Fruit fly (Drosophila melanogaster) whole organism, embryonic: ENCODE data around the gene CG13965.

Experiments
- Asciz ChIP-seq: fragments of 200-800 bp; sonication (Bioruptor generic); optimal IDR thresholded peaks from 2 replicates; lab custom pipeline; 2017; ENCODE audit warnings: missing biosample characterization, mild to moderate bottlenecking, missing genetic modification characterization, missing genetic modification reagents
- Bgb ChIP-seq: fragments of 200-800 bp; sonication (Bioruptor generic); IDR thresholded peaks from 2 replicates; pipeline ENCODE4 v1.3.6; 2022; ENCODE audit warnings: missing biosample characterization, missing genetic modification characterization; ENCODE audit not compliant: partially characterized antibody
- CG10654 ChIP-seq: fragments of 200-800 bp; sonication (Bioruptor generic); optimal IDR thresholded peaks from 2 replicates; lab custom pipeline; 2016; ENCODE audit warnings: missing biosample characterization, missing genetic modification characterization
- CG11398 ChIP-seq: fragments of 200-800 bp; sonication (Bioruptor generic); optimal IDR thresholded peaks from 2 replicates; lab custom pipeline; 2016; ENCODE audit warnings: missing biosample characterization, missing genetic modification characterization
- CG12155 ChIP-seq: fragments of 200-800 bp; sonication (Bioruptor generic); optimal IDR thresholded peaks from 3 replicates; lab custom pipeline; 2016; ENCODE audit warnings: missing biosample characterization, missing genetic modification characterization
- CG12299 ChIP-seq: fragments of 200-800 bp; sonication (Bioruptor generic); optimal IDR thresholded peaks from 2 replicates; lab custom pipeline; 2018; ENCODE audit warnings: missing biosample characterization, mild to moderate bottlenecking, missing genetic modification characterization
- CG12659 ChIP-seq: fragments of 200-800 bp; sonication (Bioruptor generic); optimal IDR thresholded peaks from 3 replicates; lab custom pipeline; 2017; ENCODE audit warnings: mild to moderate bottlenecking, missing biosample characterization, missing genetic modification reagents, missing genetic modification characterization
- CG13894 ChIP-seq: fragments of 200-800 bp; sonication (Bioruptor generic); optimal IDR thresholded peaks from 3 replicates; lab custom pipeline; 2018; ENCODE audit warnings: missing biosample characterization, mild to moderate bottlenecking, missing genetic modification characterization, moderate library complexity
- CG14014 ChIP-seq: fragments of 200-800 bp; sonication (Bioruptor generic); IDR thresholded peaks from 2 replicates; pipeline ENCODE4 v1.3.6; 2022; ENCODE audit warnings: missing biosample characterization, missing genetic modification characterization
- CG14050 ChIP-seq: fragments of 200-800 bp; sonication (Bioruptor generic); IDR thresholded peaks from 3 replicates; pipeline ENCODE4 v1.3.6; 2022; ENCODE audit warnings: missing biosample characterization, missing genetic modification characterization
- CG14667 ChIP-seq: fragments of 200-800 bp; sonication (Bioruptor generic); IDR thresholded peaks from 2 replicates; pipeline ENCODE4 v1.3.6; 2022; ENCODE audit warnings: missing biosample characterization, missing genetic modification characterization
- CG15269 ChIP-seq: fragments of 200-800 bp; sonication (Bioruptor generic); optimal IDR thresholded peaks from 2 replicates; lab custom pipeline; 2018; ENCODE audit warnings: missing biosample characterization, mild to moderate bottlenecking, missing genetic modification characterization, moderate library complexity
- CG16815 ChIP-seq: fragments of 200-800 bp; sonication (Bioruptor generic); optimal IDR thresholded peaks from 3 replicates; lab custom pipeline; 2017; ENCODE audit warnings: missing biosample characterization, mild to moderate bottlenecking, missing genetic modification characterization
- CG6765 ChIP-seq: fragments of 200-800 bp; sonication (Bioruptor generic); optimal IDR thresholded peaks from 3 replicates; lab custom pipeline; 2017; ENCODE audit warnings: missing biosample characterization, mild to moderate bottlenecking, missing genetic modification characterization
- CG6791 ChIP-seq: fragments of 200-800 bp; sonication (Bioruptor generic); IDR thresholded peaks from 3 replicates; pipeline ENCODE4 v1.3.6; 2022; ENCODE audit warnings: missing biosample characterization, missing genetic modification characterization; ENCODE audit not compliant: partially characterized antibody
- CG6813 ChIP-seq: fragments of 200-800 bp; sonication (Bioruptor generic); optimal IDR thresholded peaks from 2 replicates; lab custom pipeline; 2017; ENCODE audit warnings: missing biosample characterization, missing genetic modification characterization, mild to moderate bottlenecking, moderate library complexity, missing genetic modification reagents
- CG7556 ChIP-seq: fragments of 200-800 bp; sonication (Bioruptor generic); optimal IDR thresholded peaks from 2 replicates; lab custom pipeline; 2017; ENCODE audit warnings: missing biosample characterization, mild to moderate bottlenecking, missing genetic modification characterization
- CG7963 ChIP-seq: fragments of 200-800 bp; sonication (Bioruptor generic); IDR thresholded peaks from 3 replicates; pipeline ENCODE4 v1.3.6; 2022; ENCODE audit warnings: missing biosample characterization, missing genetic modification characterization; ENCODE audit not compliant: partially characterized antibody
- CTCF ChIP-seq: fragments of 200-800 bp; sonication (Bioruptor generic); optimal IDR thresholded peaks from 2 replicates; lab custom pipeline; 2017; ENCODE audit warnings: missing biosample characterization, mild to moderate bottlenecking, missing genetic modification characterization, moderate library complexity
- D ChIP-seq, 2 experiments: fragments of 200-800 bp in 1 of 2; fragments of >200 bp in 1 of 2; sonication (Bioruptor generic) in 1 of 2; optimal IDR thresholded peaks; 2 replicates in 1 of 2; 3 replicates in 1 of 2; lab custom pipeline; 2017; ENCODE audit warnings: mild to moderate bottlenecking in 1 of 2, missing biosample characterization in 1 of 2, missing genetic modification characterization in 1 of 2, missing genetic modification reagents in 1 of 2
- D19A ChIP-seq: fragments of 200-800 bp; optimal IDR thresholded peaks from 3 replicates; lab custom pipeline; 2019; ENCODE audit warnings: missing biosample characterization, mild to moderate bottlenecking, missing genetic modification characterization, moderate library complexity
- E2f1 ChIP-seq: fragments of 200-800 bp; sonication (Bioruptor generic); IDR thresholded peaks from 2 replicates; pipeline ENCODE4 v1.3.6; 2022; ENCODE audit warnings: missing biosample characterization, missing genetic modification characterization
- Ets97D ChIP-seq: fragments of 200-800 bp; sonication (Bioruptor generic); optimal IDR thresholded peaks from 3 replicates; lab custom pipeline; 2016; ENCODE audit warnings: missing biosample characterization, missing genetic modification characterization
- Fer1 ChIP-seq: fragments of 200-800 bp; sonication (Bioruptor generic); optimal IDR thresholded peaks from 2 replicates; lab custom pipeline; 2017; ENCODE audit warnings: missing biosample characterization, mild to moderate bottlenecking, missing genetic modification characterization
- Hmr ChIP-seq: fragments of 200-800 bp; sonication (Bioruptor generic); optimal IDR thresholded peaks from 3 replicates; lab custom pipeline; 2017; ENCODE audit warnings: mild to moderate bottlenecking, missing biosample characterization, missing genetic modification reagents, missing genetic modification characterization
- Med ChIP-seq: fragments of 200-800 bp; sonication (Bioruptor generic); peaks from one replicate; lab custom pipeline; 2016; ENCODE audit warnings: missing biosample characterization, missing genetic modification characterization, mild to moderate bottlenecking, inconsistent platforms, moderate library complexity
- Six4 ChIP-seq: fragments of 200-800 bp; sonication (Bioruptor generic); optimal IDR thresholded peaks from 2 replicates; lab custom pipeline; 2016; ENCODE audit warnings: missing biosample characterization, missing genetic modification characterization
- Tbp ChIP-seq: fragments of >200 bp; optimal IDR thresholded peaks from 2 replicates; lab custom pipeline; 2018; ENCODE audit warnings: missing biosample characterization, missing genetic modification characterization
- abd-A ChIP-seq: fragments of 200-800 bp; sonication (Bioruptor generic); optimal IDR thresholded peaks from 3 replicates; lab custom pipeline; 2019; ENCODE audit warnings: missing biosample characterization, mild to moderate bottlenecking, missing genetic modification characterization, moderate library complexity
- btn ChIP-seq: fragments of 200-800 bp; sonication (Bioruptor generic); optimal IDR thresholded peaks from 2 replicates; lab custom pipeline; 2016; ENCODE audit warnings: missing biosample characterization, missing genetic modification characterization
- chinmo ChIP-seq: fragments of 200-800 bp; sonication (Bioruptor generic); IDR thresholded peaks from 4 replicates; pipeline ENCODE4 v1.3.6; 2022; ENCODE audit warnings: missing biosample characterization, missing genetic modification characterization; ENCODE audit not compliant: partially characterized antibody
- crc ChIP-seq: fragments of 200-800 bp; sonication (Bioruptor generic); optimal IDR thresholded peaks from 2 replicates; lab custom pipeline; 2016; ENCODE audit warnings: missing biosample characterization, missing genetic modification characterization
- cwo ChIP-seq: fragments of 200-800 bp; sonication (Bioruptor generic); optimal IDR thresholded peaks from 3 replicates; lab custom pipeline; 2017; ENCODE audit warnings: missing biosample characterization, missing genetic modification characterization, mild to moderate bottlenecking, moderate library complexity, missing genetic modification reagents
- dysf ChIP-seq: fragments of 200-800 bp; sonication (Bioruptor generic); IDR thresholded peaks from 3 replicates; pipeline ENCODE4 v1.3.6; 2022; ENCODE audit warnings: missing biosample characterization, missing genetic modification characterization
- ems ChIP-seq: fragments of 200-800 bp; sonication (Bioruptor generic); optimal IDR thresholded peaks from 3 replicates; lab custom pipeline; 2016; ENCODE audit warnings: missing biosample characterization, missing genetic modification characterization
- fd64A ChIP-seq: fragments of 200-800 bp; sonication (Bioruptor generic); optimal IDR thresholded peaks from 3 replicates; lab custom pipeline; 2018; ENCODE audit warnings: missing biosample characterization, mild to moderate bottlenecking, missing genetic modification characterization
- grau ChIP-seq: fragments of 200-800 bp; optimal IDR thresholded peaks from 3 replicates; lab custom pipeline; 2019; ENCODE audit warnings: missing biosample characterization, mild to moderate bottlenecking, missing genetic modification characterization, moderate library complexity
- kay ChIP-seq: fragments of 200-800 bp; sonication (Bioruptor generic); optimal IDR thresholded peaks from 2 replicates; lab custom pipeline; 2016; ENCODE audit warnings: missing biosample characterization, missing genetic modification characterization
- mld ChIP-seq: fragments of 200-800 bp; sonication (Bioruptor generic); IDR thresholded peaks from 3 replicates; pipeline ENCODE4 v1.3.6; 2022; ENCODE audit warnings: missing biosample characterization, missing genetic modification characterization; ENCODE audit not compliant: partially characterized antibody
- otp ChIP-seq: fragments of 200-800 bp; sonication (Bioruptor generic); IDR thresholded peaks from 3 replicates; pipeline ENCODE4, ENCODE4 v1.3.6; 2022; ENCODE audit warnings: missing biosample characterization, missing genetic modification characterization
- peb ChIP-seq: fragments of 200-800 bp; sonication (Bioruptor generic); IDR thresholded peaks from 2 replicates; pipeline ENCODE4 v1.3.6; 2022; ENCODE audit warnings: missing biosample characterization, missing genetic modification characterization
- rib ChIP-seq: fragments of 200-800 bp; sonication (Bioruptor generic); IDR thresholded peaks from 2 replicates; pipeline ENCODE4 v1.3.6; 2022; ENCODE audit warnings: missing biosample characterization, missing genetic modification characterization
- sens ChIP-seq: fragments of 200-800 bp; sonication (Bioruptor generic); peaks from one replicate; lab custom pipeline; 2016; ENCODE audit warnings: missing biosample characterization, missing genetic modification characterization
- sna ChIP-seq: fragments of 200-800 bp; sonication (Bioruptor generic); IDR thresholded peaks from 2 replicates; pipeline ENCODE4 v1.3.6; 2022; ENCODE audit warnings: missing biosample characterization, missing genetic modification characterization; ENCODE audit not compliant: partially characterized antibody
- trem ChIP-seq: fragments of 200-800 bp; optimal IDR thresholded peaks from 3 replicates; lab custom pipeline; 2019; ENCODE audit warnings: missing biosample characterization, mild to moderate bottlenecking, missing genetic modification characterization, moderate library complexity
- tup ChIP-seq: fragments of 200-800 bp; sonication (Bioruptor generic); optimal IDR thresholded peaks from 2 replicates; lab custom pipeline; 2016; ENCODE audit warnings: missing biosample characterization, mild to moderate bottlenecking, missing genetic modification characterization, moderate library complexity
- twi ChIP-seq: fragments of 200-800 bp; optimal IDR thresholded peaks from 2 replicates; lab custom pipeline; 2019; ENCODE audit warnings: missing biosample characterization, mild to moderate bottlenecking, missing genetic modification characterization, moderate library complexity
- vfl ChIP-seq: fragments of 200-800 bp; sonication (Bioruptor generic); optimal IDR thresholded peaks from 2 replicates; lab custom pipeline; 2016; ENCODE audit warnings: missing biosample characterization, missing genetic modification characterization
- yki ChIP-seq: fragments of >200 bp; optimal IDR thresholded peaks from 3 replicates; lab custom pipeline; 2018

Gene CG13965

DNA sequence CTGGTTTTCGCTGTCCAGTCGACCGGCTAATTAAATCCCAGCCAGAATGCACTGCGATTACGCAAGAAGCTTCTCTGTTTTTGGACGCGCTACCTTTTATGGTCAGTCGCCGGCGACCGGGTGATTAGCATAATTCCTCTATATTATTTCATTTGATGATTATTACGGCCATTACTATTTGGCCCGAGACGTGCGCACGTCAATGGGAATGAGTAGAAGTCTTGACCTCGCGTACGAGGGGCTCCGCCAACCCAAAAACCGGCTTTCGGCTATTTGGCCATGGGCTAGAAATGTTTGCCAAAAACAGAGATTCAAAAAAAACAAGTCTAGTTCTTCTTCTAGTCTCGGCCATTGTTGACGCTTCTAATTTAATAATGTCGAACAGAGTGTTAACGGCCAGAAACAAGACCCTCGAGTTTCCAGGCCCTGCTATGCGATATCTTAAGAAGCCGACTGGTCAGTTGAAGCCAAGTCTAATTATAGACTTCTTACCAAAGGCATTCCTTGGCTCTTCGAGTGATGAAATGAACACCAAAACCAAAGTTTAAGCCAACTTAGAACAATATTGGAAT is 30.4 kb upstream of the CG13965 start (continued):
- TF ChIP-seq CG6765 (no peak), vfl (GFP tag; lab: Kevin White, UChicago) (no peak), Med (GFP tag; lab: Kevin White, UChicago) (peak; percentile 46), otp (no peak), Six4 (GFP tag; lab: Kevin White, UChicago) (no peak), CG13894 (tag; lab: Kevin White, UChicago) (peak; percentile 51), CG14667 (GFP tag; lab: Robert Waterston, UW) (no peak), CG12659 (GFP tag; lab: Kevin White, UChicago) (no peak), CG12155 (GFP tag; lab: Kevin White, UChicago) (no peak), CG14050 (GFP tag; lab: Robert Waterston, UW) (no peak), CG7963 (GFP tag; lab: Robert Waterston, UW) (no peak), sna (GFP tag; lab: Robert Waterston, UW) (no peak), tup (no peak), Hmr (GFP tag; lab: Kevin White, UChicago) (no peak), crc (GFP tag; lab: Kevin White, UChicago) (no peak), chinmo (GFP tag; lab: Robert Waterston, UW) (peak; percentile 80; the same call in 1 of the 4 replicates), CG6813 (GFP tag; lab: Kevin White, UChicago) (no peak), abd-A (tag; lab: Kevin White, UChicago) (peak; percentile 66), mld (GFP tag; lab: Robert Waterston, UW) (no peak), ems (GFP tag; lab: Kevin White, UChicago) (no peak), dysf (GFP tag; lab: Robert Waterston, UW) (no peak), CG16815 (GFP tag; lab: Kevin White, UChicago) (no peak), rib (GFP tag; lab: Robert Waterston, UW) (0 out of 2 replicates have a peak, but pooled peaks have one; percentile 36), Bgb (no peak)

DNA sequence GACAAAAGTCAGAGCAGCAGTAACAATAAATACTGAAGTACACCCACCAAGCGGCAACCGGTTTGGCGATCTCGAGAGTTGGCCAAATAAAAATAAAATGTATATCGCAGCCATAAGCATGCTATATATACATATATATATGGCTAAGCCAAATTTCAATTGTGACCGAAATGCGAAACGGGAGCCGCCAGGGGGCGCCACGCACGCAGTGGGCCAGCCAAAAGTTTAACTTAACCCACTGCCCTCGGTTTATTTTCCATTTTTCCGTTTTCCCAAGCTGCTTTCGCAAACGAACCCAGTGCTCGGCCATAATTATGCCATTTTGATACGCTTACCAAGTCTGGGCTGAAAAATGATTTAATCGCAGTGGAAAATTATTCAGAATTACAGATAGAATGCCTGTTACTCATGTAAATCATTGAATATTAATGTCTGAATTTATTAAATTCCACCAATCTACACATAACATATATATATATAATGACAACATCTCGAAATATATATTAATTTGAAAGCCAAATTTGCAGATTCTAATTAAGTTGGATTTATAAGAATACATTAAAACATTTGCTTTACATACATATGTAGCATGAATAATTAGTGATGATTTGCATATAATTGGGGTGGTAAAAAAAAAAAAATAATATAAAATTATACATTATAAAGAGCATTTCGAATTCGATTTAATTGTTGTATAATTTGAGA is 27.7 kb upstream of the CG13965 start:
- TF ChIP-seq CTCF (GFP tag; lab: Kevin White, UChicago) (peak; percentile 84), cwo (GFP tag; lab: Kevin White, UChicago) (no peak), Asciz (GFP tag; lab: Kevin White, UChicago) (no peak), D19A (tag; lab: Kevin White, UChicago) (peak; percentile 13), CG14014 (GFP tag; lab: Robert Waterston, UW) (no peak), Fer1 (GFP tag; lab: Kevin White, UChicago) (no peak), btn (no peak), Tbp (no peak), CG7556 (no peak), CG15269 (tag; lab: Kevin White, UChicago) (no peak), twi (no peak), CG12299 (tag; lab: Kevin White, UChicago) (no peak), E2f1 (GFP tag; lab: Robert Waterston, UW) (no peak), trem (tag; lab: Kevin White, UChicago) (no peak), sens (GFP tag; lab: Kevin White, UChicago) (peak; percentile 1), CG11398 (GFP tag; lab: Kevin White, UChicago) (no peak), kay (GFP tag; lab: Kevin White, UChicago) (no peak), peb (GFP tag; lab: Robert Waterston, UW) (no peak), fd64A (GFP tag; lab: Kevin White, UChicago) (no peak), Ets97D (GFP tag; lab: Kevin White, UChicago) (no peak), CG10654 (GFP tag; lab: Kevin White, UChicago) (no peak), D (optimal IDR thresholded peaks at IDR 0.05; lab: Kevin White, UChicago) (no peak), D (GFP tag; optimal IDR thresholded peaks at IDR 0.05; lab: Kevin White, UChicago) (no peak), yki (no peak), grau (tag; lab: Kevin White, UChicago) (no peak), CG6791 (0 out of 3 replicates have a peak, but pooled peaks have one; percentile 26)
